Worm (Caenorhabditis elegans): ENCODE data around the gene F22F7.2.

- TF ChIP-seq nhr-25 (tag; optimal IDR thresholded peaks at IDR 0.05) (no peak), snpc-4 (tag; optimal IDR thresholded peaks at IDR 0.05) (no peak), nhr-12 (tag; optimal IDR thresholded peaks at IDR 0.05) (no peak), ama-1 (optimal IDR thresholded peaks at IDR 0.05) (no peak), lin-39 (tag; optimal IDR thresholded peaks at IDR 0.05) (no peak), blmp-1 (tag; optimal IDR thresholded peaks at IDR 0.05; ENCODE audit: insufficient read depth) (no peak), ztf-1 (GFP tag; conservative IDR thresholded peaks at IDR 0.05) (no peak), F13H6.1 (tag; optimal IDR thresholded peaks at IDR 0.05) (no peak), nhr-237 (tag; optimal IDR thresholded peaks at IDR 0.05) (no peak), ceh-16 (tag; optimal IDR thresholded peaks at IDR 0.05) (no peak)
Measured at ce11 chrV:2109295-2109694, 13.3 kb upstream of the F22F7.2 start, which contains the start of gene ckb-4.

All from whole organism, L2 larva.